Fruit fly (Drosophila melanogaster): ENCODE results near the gene CG12479.

dm6 chrX:14149312-14149711 is 2.5 kb downstream of the CG12479 start:
- TF ChIP-seq dmrt93B (GFP tag; optimal IDR thresholded peaks at IDR 0.05) (no peak), h (GFP tag; optimal IDR thresholded peaks at IDR 0.05) (no peak), psq (GFP tag; optimal IDR thresholded peaks at IDR 0.05) (no peak), pan (optimal IDR thresholded peaks at IDR 0.05) (no peak), Hnf4 (GFP tag; optimal IDR thresholded peaks at IDR 0.05) (no peak), sage (GFP tag; optimal IDR thresholded peaks at IDR 0.05) (no peak), Myc (optimal IDR thresholded peaks at IDR 0.05) (no peak), woc (GFP tag; optimal IDR thresholded peaks at IDR 0.05) (no peak), OdsH (GFP tag; optimal IDR thresholded peaks at IDR 0.05) (no peak), CrebA (GFP tag; optimal IDR thresholded peaks at IDR 0.05; ENCODE audit: borderline replicate concordance) (no peak), usp (GFP tag; optimal IDR thresholded peaks at IDR 0.05) (no peak), Jra (GFP tag; optimal IDR thresholded peaks at IDR 0.05) (no peak), ey (GFP tag; optimal IDR thresholded peaks at IDR 0.05) (no peak)
